1 fruit fly cellular context compared by ENCODE assay signal in genomic region chr3R:29581420-29581819, dm6.
TF ChIP-seq lines count a peak whose summit lies in the region.

No protein-coding gene starts in this region.

TF ChIP-seq in whole organism, embryonic, 481 proteins besides CTCF, POLR2A, EP300 and RAD21 (continued from another document):
- TF ChIP-seq CG4360 (GFP tag; IDR thresholded peaks at IDR 0.05; lab: Robert Waterston, UW) (no peak), sens (GFP tag; lab: Kevin White, UChicago) (peak; percentile 61), Oli (tag; optimal IDR thresholded peaks at IDR 0.05; lab: Kevin White, UChicago) (peak; percentile 48), CHES-1-like (GFP tag; optimal IDR thresholded peaks at IDR 0.05; lab: Kevin White, UChicago) (no peak), HmgD (GFP tag; optimal IDR thresholded peaks at IDR 0.05; lab: Kevin White, UChicago) (no peak), CG6791 (GFP tag; IDR thresholded peaks at IDR 0.05; lab: Robert Waterston, UW; ENCODE audit: partially characterized antibody) (no peak), Mad (GFP tag; optimal IDR thresholded peaks at IDR 0.05; lab: Kevin White, UChicago) (no peak), caup (GFP tag; optimal IDR thresholded peaks at IDR 0.05; lab: Kevin White, UChicago; ENCODE audit: severe bottlenecking) (peak; percentile 8), CG8765 (GFP tag; IDR thresholded peaks at IDR 0.05; lab: Robert Waterston, UW) (no peak), dm (GFP tag; optimal IDR thresholded peaks at IDR 0.05; lab: Kevin White, UChicago) (no peak), CG4854 (GFP tag; optimal IDR thresholded peaks at IDR 0.05; lab: Kevin White, UChicago) (no peak), Max (GFP tag; optimal IDR thresholded peaks at IDR 0.05; lab: Kevin White, UChicago) (no peak), sqz (GFP tag; optimal IDR thresholded peaks at IDR 0.05; lab: Kevin White, UChicago) (no peak), Drgx (GFP tag; IDR thresholded peaks at IDR 0.05; lab: Robert Waterston, UW) (no peak), dan (GFP tag; IDR thresholded peaks at IDR 0.05; lab: Robert Waterston, UW) (no peak), chm (GFP tag; IDR thresholded peaks at IDR 0.05; lab: Robert Waterston, UW) (no peak), CG31441 (GFP tag; IDR thresholded peaks at IDR 0.05; lab: Robert Waterston, UW) (peak; percentile 57), corto (GFP tag; optimal IDR thresholded peaks at IDR 0.05; lab: Kevin White, UChicago) (no peak), Ets65A (GFP tag; lab: Kevin White, UChicago) (peak; percentile 67), CG12942 (GFP tag; optimal IDR thresholded peaks at IDR 0.05; lab: Kevin White, UChicago) (no peak), eve (GFP tag; optimal IDR thresholded peaks at IDR 0.05; lab: Kevin White, UChicago) (peak in 1 of 2 experiments; percentile 70), cas (GFP tag; IDR thresholded peaks at IDR 0.05; lab: Robert Waterston, UW) (no peak), CG11398 (GFP tag; optimal IDR thresholded peaks at IDR 0.05; lab: Kevin White, UChicago) (no peak), Hr3 (GFP tag; optimal IDR thresholded peaks at IDR 0.05; lab: Kevin White, UChicago) (no peak), Chrac-16 (GFP tag; optimal IDR thresholded peaks at IDR 0.05; lab: Kevin White, UChicago) (peak; percentile 16), TFAM (GFP tag; optimal IDR thresholded peaks at IDR 0.05; lab: Kevin White, UChicago) (no peak), Antp (GFP tag; optimal IDR thresholded peaks at IDR 0.05; lab: Kevin White, UChicago) (no peak), CG30403 (GFP tag; optimal IDR thresholded peaks at IDR 0.05; lab: Kevin White, UChicago) (no peak), CG7745 (tag; optimal IDR thresholded peaks at IDR 0.05; lab: Kevin White, UChicago) (no peak), CG33213 (GFP tag; optimal IDR thresholded peaks at IDR 0.05; lab: Kevin White, UChicago) (no peak), CG17802 (tag; optimal IDR thresholded peaks at IDR 0.05; lab: Kevin White, UChicago) (no peak), peb (GFP tag; IDR thresholded peaks at IDR 0.05; lab: Robert Waterston, UW) (no peak), run (tag; optimal IDR thresholded peaks at IDR 0.05; lab: Kevin White, UChicago) (no peak), CG12391 (tag; optimal IDR thresholded peaks at IDR 0.05; lab: Kevin White, UChicago) (peak; percentile 55), Opbp (GFP tag; IDR thresholded peaks at IDR 0.05; lab: Robert Waterston, UW; ENCODE audit: partially characterized antibody) (no peak), MBD-R2 (GFP tag; IDR thresholded peaks at IDR 0.05; lab: Robert Waterston, UW) (no peak), NfI (GFP tag; optimal IDR thresholded peaks at IDR 0.05; lab: Kevin White, UChicago) (peak; percentile 30), Hsf (GFP tag; optimal IDR thresholded peaks at IDR 0.05; lab: Kevin White, UChicago) (no peak), tio (GFP tag; optimal IDR thresholded peaks at IDR 0.05; lab: Kevin White, UChicago) (peak; percentile 16), cg (GFP tag; optimal IDR thresholded peaks at IDR 0.05; lab: Kevin White, UChicago) (no peak), CG6765 (GFP tag; optimal IDR thresholded peaks at IDR 0.05; lab: Kevin White, UChicago) (no peak), psq (GFP tag; optimal IDR thresholded peaks at IDR 0.05; lab: Kevin White, UChicago) (no peak), croc (GFP tag; conservative IDR thresholded peaks at IDR 0.05; lab: Robert Waterston, UW) (no peak), CG10267 (tag; optimal IDR thresholded peaks at IDR 0.05; lab: Kevin White, UChicago) (peak; percentile 60), ci (GFP tag; IDR thresholded peaks at IDR 0.05; lab: Robert Waterston, UW) (0 out of 3 replicates have a peak, but pooled peaks have one; percentile 24), org-1 (GFP tag; optimal IDR thresholded peaks at IDR 0.05; lab: Kevin White, UChicago) (no peak)
TF ChIP-seq in whole organism, embryonic: peak in this region for 110.
